Fruit fly (Drosophila melanogaster): ENCODE measurements around the gene CG43336.

The CG43336 gene

DNA sequence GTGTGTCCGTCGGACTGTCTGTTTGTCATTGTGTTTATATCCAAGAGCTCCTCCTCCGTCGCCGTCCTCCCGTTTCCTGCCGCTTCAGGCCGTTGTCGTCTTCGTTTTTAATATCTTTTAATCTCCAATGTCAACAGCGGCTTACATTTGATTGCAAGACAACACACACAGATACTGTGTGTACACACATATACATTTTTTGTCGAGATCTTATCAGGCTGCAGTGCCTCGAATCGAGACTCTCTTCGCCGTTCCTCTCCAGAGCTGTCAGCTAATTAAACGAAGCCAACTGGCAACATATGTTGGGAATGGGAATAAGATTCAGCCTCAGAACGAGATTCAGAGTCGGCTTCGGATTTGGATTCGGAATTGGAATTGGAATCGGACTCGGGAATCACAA is 33.6 kb downstream of the CG43336 start (continued):
- TF ChIP-seq dpn (GFP tag; optimal IDR thresholded peaks at IDR 0.05) (peak in 1 of 2 experiments; percentile 17), fd102C (GFP tag; optimal IDR thresholded peaks at IDR 0.05) (peak; percentile 39), CG7987 (GFP tag; optimal IDR thresholded peaks at IDR 0.05) (no peak), Awh (GFP tag; IDR thresholded peaks at IDR 0.05) (peak; percentile 51; the same call in 1 of the 2 replicates), sim (GFP tag; IDR thresholded peaks at IDR 0.05) (0 out of 2 replicates have a peak, but pooled peaks have one; percentile 45), wek (GFP tag; optimal IDR thresholded peaks at IDR 0.05) (peak; percentile 25), CG1529 (GFP tag; optimal IDR thresholded peaks at IDR 0.05) (peak; percentile 13), nau (GFP tag; optimal IDR thresholded peaks at IDR 0.05) (no peak), chif (GFP tag; optimal IDR thresholded peaks at IDR 0.05) (peak in 1 of 2 experiments; percentile 3), pan (optimal IDR thresholded peaks at IDR 0.05) (no peak), pan (GFP tag; optimal IDR thresholded peaks at IDR 0.05 in 1 of 2, IDR thresholded peaks at IDR 0.05 in 1 of 2) (peak in 1 of 2 experiments; percentile 18), Rfx (GFP tag; IDR thresholded peaks at IDR 0.05) (no peak), CG13424 (tag; optimal IDR thresholded peaks at IDR 0.05) (peak; percentile 12), gem (tag; optimal IDR thresholded peaks at IDR 0.05) (no peak), otp (GFP tag; IDR thresholded peaks at IDR 0.05) (peak; percentile 23; the same call in 1 of the 3 replicates), CG10431 (GFP tag; optimal IDR thresholded peaks at IDR 0.05) (peak; percentile 1), dm (GFP tag; optimal IDR thresholded peaks at IDR 0.05) (no peak), CG2202 (tag; optimal IDR thresholded peaks at IDR 0.05) (peak; percentile 57), CG4820 (GFP tag; optimal IDR thresholded peaks at IDR 0.05) (no peak), HLHmδ (GFP tag; optimal IDR thresholded peaks at IDR 0.05) (peak; percentile 58), Sox100B (GFP tag; optimal IDR thresholded peaks at IDR 0.05) (peak; percentile 5), CG11723 (GFP tag; optimal IDR thresholded peaks at IDR 0.05) (peak; percentile 10), Camta (GFP tag; optimal IDR thresholded peaks at IDR 0.05) (peak; percentile 8), Atf6 (GFP tag; IDR thresholded peaks at IDR 0.05) (no peak), CG12236 (GFP tag; optimal IDR thresholded peaks at IDR 0.05) (peak; percentile 11), CG11504 (tag; optimal IDR thresholded peaks at IDR 0.05) (peak; percentile 17), lab (GFP tag; optimal IDR thresholded peaks at IDR 0.05) (peak; percentile 7), D (optimal IDR thresholded peaks at IDR 0.05) (no peak), D (GFP tag; optimal IDR thresholded peaks at IDR 0.05) (peak; percentile 52), Deaf1 (tag; optimal IDR thresholded peaks at IDR 0.05) (peak; percentile 31), CG18476 (GFP tag; optimal IDR thresholded peaks at IDR 0.05) (no peak), CG15479 (GFP tag; optimal IDR thresholded peaks at IDR 0.05) (peak; percentile 19), gcm (GFP tag; optimal IDR thresholded peaks at IDR 0.05) (peak; percentile 11), ATbp (GFP tag; optimal IDR thresholded peaks at IDR 0.05) (peak; percentile 65), ara (GFP tag; IDR thresholded peaks at IDR 0.05) (0 out of 2 replicates have a peak, but pooled peaks have one; percentile 31), dmrt11E (tag; optimal IDR thresholded peaks at IDR 0.05) (peak; percentile 49), sisA (GFP tag; IDR thresholded peaks at IDR 0.05) (no peak), CG4360 (GFP tag; IDR thresholded peaks at IDR 0.05) (peak; percentile 26; the same call in 1 of the 2 replicates), CG9727 (GFP tag; optimal IDR thresholded peaks at IDR 0.05) (peak; percentile 56), sens (GFP tag) (peak; percentile 91), odd (GFP tag; optimal IDR thresholded peaks at IDR 0.05) (peak; percentile 27), insv (GFP tag; optimal IDR thresholded peaks at IDR 0.05) (peak in 1 of 2 experiments; percentile 4), Hr78 (GFP tag; optimal IDR thresholded peaks at IDR 0.05) (no peak), zen (tag; optimal IDR thresholded peaks at IDR 0.05) (no peak), ac (GFP tag; optimal IDR thresholded peaks at IDR 0.05) (peak; percentile 24), CG4404 (GFP tag; IDR thresholded peaks at IDR 0.05) (no peak), Vsx1 (GFP tag; optimal IDR thresholded peaks at IDR 0.05) (peak; percentile 38), CG1603 (tag; optimal IDR thresholded peaks at IDR 0.05) (peak; percentile 7), CrebB (tag; optimal IDR thresholded peaks at IDR 0.05) (no peak), Blimp-1 (GFP tag; optimal IDR thresholded peaks at IDR 0.05) (peak; percentile 38)
